Worm (Caenorhabditis elegans): Measurements from ENCODE around the gene math-15.

math-15 gene

DNA sequence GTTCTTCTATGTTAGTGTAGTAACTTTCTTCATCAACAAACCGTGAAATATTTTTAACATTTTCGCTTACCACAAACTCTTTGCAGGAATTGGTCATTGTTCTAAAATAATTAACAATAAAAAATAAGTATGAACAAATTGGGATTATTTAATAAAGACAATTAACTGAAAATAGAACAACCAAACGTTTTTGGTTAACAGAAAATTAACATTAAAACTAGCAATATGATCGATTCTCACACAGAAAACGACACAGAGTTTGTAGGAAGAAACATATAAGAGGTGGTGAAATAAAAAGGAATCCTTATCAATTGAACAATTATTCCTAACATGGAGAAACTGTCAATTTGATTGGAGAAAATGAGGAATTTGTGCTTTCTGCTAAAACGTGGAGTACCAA, 12.5 kb downstream of the math-15 start, which contains the start of gene math-16:
Gene math-16, minus strand, starts transcription at position 101 of the 400 bp plus-strand sequence.
- TF ChIP-seq zag-1 (tag; optimal IDR thresholded peaks at IDR 0.05) (no peak), jun-1 (tag; optimal IDR thresholded peaks at IDR 0.05) (no peak), sea-2 (GFP tag; optimal IDR thresholded peaks at IDR 0.05) (no peak), snpc-4 (tag; optimal IDR thresholded peaks at IDR 0.05) (no peak), nhr-237 (tag; optimal IDR thresholded peaks at IDR 0.05) (no peak), nhr-23 (tag; optimal IDR thresholded peaks at IDR 0.05) (no peak), unc-62 (GFP tag; optimal IDR thresholded peaks at IDR 0.05) (no peak)

DNA sequence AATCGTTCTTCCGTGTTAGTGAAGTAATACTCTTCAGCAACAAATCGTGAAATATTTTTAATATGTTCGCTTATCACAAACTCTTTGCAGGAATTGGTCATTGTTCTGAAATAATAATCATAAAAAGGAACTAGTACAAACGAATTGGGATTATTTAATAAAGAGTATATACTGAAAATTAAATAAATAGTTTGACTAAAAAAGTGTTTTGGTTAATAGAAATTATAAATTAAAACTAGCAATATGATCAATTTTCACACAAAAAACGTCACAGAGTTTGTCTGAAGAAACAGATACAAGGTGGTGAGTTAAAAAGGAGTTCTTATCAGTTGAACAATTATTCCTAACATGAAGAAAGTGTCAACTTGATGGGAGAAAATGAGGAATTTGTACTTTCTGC, 16.5 kb downstream of the math-15 start, which contains the start of gene math-5:
Gene math-5, minus strand, starts transcription at position 101 of the 400 bp plus-strand sequence.
- TF ChIP-seq nhr-67 (tag; optimal IDR thresholded peaks at IDR 0.05): no peak
- TF ChIP-seq nhr-11 (tag; optimal IDR thresholded peaks at IDR 0.05): no peak
- TF ChIP-seq daf-12 (tag; optimal IDR thresholded peaks at IDR 0.05): no peak
- TF ChIP-seq nfya-1 (tag; optimal IDR thresholded peaks at IDR 0.05; ENCODE audit: insufficient read depth): no peak
- no peak for TF ChIP-seq nhr-23 (tag; optimal IDR thresholded peaks at IDR 0.05)
- TF ChIP-seq aly-2 (tag; optimal IDR thresholded peaks at IDR 0.05): no peak
- no peak for TF ChIP-seq ceh-16 (tag; optimal IDR thresholded peaks at IDR 0.05)
- no peak for TF ChIP-seq unc-62 (GFP tag; optimal IDR thresholded peaks at IDR 0.05)

DNA sequence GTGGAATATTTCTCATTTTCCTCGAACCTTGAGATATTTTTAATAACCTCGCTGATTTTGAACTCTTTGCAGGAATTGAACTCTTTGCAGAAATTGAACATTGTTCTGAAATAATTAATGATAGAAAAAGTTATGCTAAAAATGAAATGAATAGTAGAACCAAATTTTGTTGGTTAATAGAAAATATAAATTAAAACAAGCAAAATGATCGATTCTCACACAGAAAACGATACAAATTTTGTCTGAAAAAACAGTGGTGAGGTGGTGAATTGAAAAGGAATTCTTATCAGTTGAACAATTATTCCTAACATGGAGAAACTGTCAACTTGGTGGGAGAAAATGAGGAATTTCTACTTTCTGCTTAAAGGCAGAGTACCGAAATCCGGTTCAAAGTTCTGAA, 18.5 kb downstream of the math-15 start, which contains the start of gene math-6:
Gene math-6, minus strand, starts transcription at position 101 of the 400 bp plus-strand sequence.
- TF ChIP-seq pha-4 (tag; optimal IDR thresholded peaks at IDR 0.05) (no peak), egl-5 (tag; optimal IDR thresholded peaks at IDR 0.05) (no peak), nfya-1 (tag; optimal IDR thresholded peaks at IDR 0.05; ENCODE audit: insufficient read depth) (no peak), unc-62 (GFP tag; optimal IDR thresholded peaks at IDR 0.05) (no peak), eor-1 (tag; optimal IDR thresholded peaks at IDR 0.05) (no peak), elt-2 (tag; optimal IDR thresholded peaks at IDR 0.05) (no peak), nhr-11 (tag; optimal IDR thresholded peaks at IDR 0.05) (no peak), mdl-1 (tag; optimal IDR thresholded peaks at IDR 0.05) (no peak), sea-2 (GFP tag; optimal IDR thresholded peaks at IDR 0.05) (no peak), ceh-28 (tag; optimal IDR thresholded peaks at IDR 0.05) (no peak), aly-2 (tag; optimal IDR thresholded peaks at IDR 0.05) (no peak), skn-1 (tag; optimal IDR thresholded peaks at IDR 0.05) (no peak), elt-3 (tag; optimal IDR thresholded peaks at IDR 0.05) (no peak), daf-12 (tag; optimal IDR thresholded peaks at IDR 0.05) (no peak), snpc-4 (tag; optimal IDR thresholded peaks at IDR 0.05) (no peak), lin-15B (tag; optimal IDR thresholded peaks at IDR 0.05) (no peak), elt-1 (tag; optimal IDR thresholded peaks at IDR 0.05) (no peak), zag-1 (tag; optimal IDR thresholded peaks at IDR 0.05) (no peak), ama-1 (optimal IDR thresholded peaks at IDR 0.05) (no peak)

DNA sequence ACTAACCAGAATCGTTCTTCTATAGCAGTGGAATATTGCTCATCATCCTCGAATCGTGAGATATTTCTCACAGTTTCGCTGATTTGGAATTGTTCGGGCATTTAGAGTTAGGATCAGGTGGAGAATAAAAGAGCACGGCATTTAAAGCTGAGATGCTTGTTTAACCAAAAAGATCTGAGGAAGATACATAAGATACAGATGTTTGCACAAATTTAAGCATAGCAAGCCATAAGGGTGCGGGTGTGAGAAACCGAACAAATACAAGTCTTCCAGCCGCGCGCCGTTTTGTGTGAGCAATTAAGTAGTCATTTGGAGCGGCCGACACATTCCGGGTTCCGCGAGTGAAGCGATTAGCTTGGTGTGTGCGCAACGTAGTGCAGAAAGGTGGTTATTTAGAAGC, 20.2 kb downstream of the math-15 start, which contains the start of gene math-7:
Gene math-7, minus strand, starts transcription at position 101 of the 400 bp plus-strand sequence.
- TF ChIP-seq mdl-1 (tag; optimal IDR thresholded peaks at IDR 0.05) (no peak), nhr-76 (tag; optimal IDR thresholded peaks at IDR 0.05) (no peak), eor-1 (tag; optimal IDR thresholded peaks at IDR 0.05) (no peak), pha-4 (tag; optimal IDR thresholded peaks at IDR 0.05) (no peak), aly-2 (tag; optimal IDR thresholded peaks at IDR 0.05) (no peak), hmg-11 (tag; optimal IDR thresholded peaks at IDR 0.05) (no peak), elt-3 (tag; optimal IDR thresholded peaks at IDR 0.05) (no peak), unc-62 (GFP tag; optimal IDR thresholded peaks at IDR 0.05) (no peak), nhr-28 (tag; optimal IDR thresholded peaks at IDR 0.05) (no peak), nhr-77 (tag; optimal IDR thresholded peaks at IDR 0.05) (no peak), elt-1 (tag; optimal IDR thresholded peaks at IDR 0.05) (no peak), ama-1 (optimal IDR thresholded peaks at IDR 0.05) (no peak), nfya-1 (tag; optimal IDR thresholded peaks at IDR 0.05; ENCODE audit: insufficient read depth) (no peak), daf-12 (tag; optimal IDR thresholded peaks at IDR 0.05) (no peak), fos-1 (tag; optimal IDR thresholded peaks at IDR 0.05) (no peak)

DNA sequence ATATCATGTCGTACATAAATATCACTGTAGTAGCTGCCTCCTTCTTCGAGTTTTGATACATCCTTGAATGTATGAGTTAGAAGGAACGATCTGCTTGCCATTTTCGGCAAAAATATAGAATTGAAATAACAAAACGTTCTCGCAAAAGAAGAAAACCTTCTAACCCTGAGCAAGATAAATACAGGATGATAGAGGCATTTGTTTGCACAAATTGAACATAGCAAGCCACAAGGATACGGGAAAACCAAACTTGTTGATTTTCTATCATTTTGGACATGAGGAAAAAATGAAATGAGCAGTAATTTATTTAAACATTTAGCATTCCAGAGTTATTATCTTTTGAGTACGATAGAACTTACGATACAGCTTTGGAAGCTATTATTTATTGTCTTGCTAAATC, 22.9 kb downstream of the math-15 start, which contains the start of gene math-8:
Gene math-8, minus strand, starts transcription at position 101 of the 400 bp plus-strand sequence.
- no peak for TF ChIP-seq elt-1 (tag; optimal IDR thresholded peaks at IDR 0.05)
- TF ChIP-seq elt-3 (tag; optimal IDR thresholded peaks at IDR 0.05): no peak
- no peak for TF ChIP-seq ZK546.5 (tag; optimal IDR thresholded peaks at IDR 0.05)
- no peak for TF ChIP-seq ceh-16 (tag; optimal IDR thresholded peaks at IDR 0.05)
- TF ChIP-seq nhr-23 (tag; optimal IDR thresholded peaks at IDR 0.05): no peak
- TF ChIP-seq ztf-11 (tag; optimal IDR thresholded peaks at IDR 0.05): no peak
- TF ChIP-seq fkh-10 (GFP tag; optimal IDR thresholded peaks at IDR 0.05): no peak
- TF ChIP-seq mml-1 (tag; optimal IDR thresholded peaks at IDR 0.05): no peak
